Worm (Caenorhabditis elegans) whole organism, late embryonic: ENCODE results near the gene nhr-148.

Source experiments
- C08G9.2 ChIP-seq: sonication (generic microtip); optimal IDR thresholded peaks from 2 replicates; lab custom pipeline; 2016; ENCODE audit warnings: mild to moderate bottlenecking, missing genetic modification characterization, moderate library complexity, missing compliant biosample characterization
- K02D7.2 ChIP-seq: sonication (generic microtip); optimal IDR thresholded peaks from 2 replicates; lab custom pipeline; 2017; ENCODE audit warnings: mild to moderate bottlenecking, missing genetic modification characterization, missing compliant biosample characterization
- ama-1 ChIP-seq: fragments of 150-350 bp; optimal IDR thresholded peaks from 2 replicates; lab custom pipeline; 2014
- ceh-24 ChIP-seq: sonication (generic microtip); optimal IDR thresholded peaks from 2 replicates; lab custom pipeline; 2016; ENCODE audit warnings: mild to moderate bottlenecking, missing genetic modification characterization, missing compliant biosample characterization
- ceh-31 ChIP-seq: sonication (generic microtip); optimal IDR thresholded peaks from 2 replicates; lab custom pipeline; 2016; ENCODE audit warnings: missing genetic modification characterization, missing compliant biosample characterization
- ceh-6 ChIP-seq: fragments of 200-800 bp; sonication (Bioruptor generic); optimal IDR thresholded peaks from 2 replicates; lab custom pipeline; 2018; ENCODE audit warnings: mild to moderate bottlenecking, missing genetic modification characterization, missing compliant biosample characterization
- ceh-9 ChIP-seq: sonication (generic microtip); optimal IDR thresholded peaks from 2 replicates; lab custom pipeline; 2016; ENCODE audit warnings: mild to moderate bottlenecking, missing genetic modification characterization, inconsistent platforms, missing compliant biosample characterization
- dmd-4 ChIP-seq: sonication (generic microtip); optimal IDR thresholded peaks from 2 replicates; lab custom pipeline; 2016; ENCODE audit warnings: borderline replicate concordance, missing genetic modification characterization, missing compliant biosample characterization
- elt-2 ChIP-seq: sonication (generic microtip); optimal IDR thresholded peaks from 2 replicates; lab custom pipeline; 2016; ENCODE audit warnings: missing genetic modification reagents, missing genetic modification characterization, missing compliant biosample characterization
- fax-1 ChIP-seq: sonication (generic microtip); optimal IDR thresholded peaks from 2 replicates; lab custom pipeline; 2016; ENCODE audit warnings: missing genotype, missing genetic modification characterization, missing compliant biosample characterization
- sox-2 ChIP-seq: fragments of 200-800 bp; sonication (Bioruptor generic); IDR thresholded peaks from 2 replicates; pipeline ENCODE4 v1.3.6; 2022; ENCODE audit warnings: missing genetic modification reagents, missing genetic modification characterization, missing compliant biosample characterization
- unc-3 ChIP-seq, 2 experiments: fragments of 200-800 bp in 1 of 2; sonication (Bioruptor generic) in 1 of 2; sonication (generic microtip) in 1 of 2; conservative IDR thresholded peaks in 1 of 2; optimal IDR thresholded peaks in 1 of 2; 2 replicates each; pipeline versions ENCODE4 v1.3.6 to Lab custom; 2016 to 2022; ENCODE audit warnings: missing compliant biosample characterization in 2 of 2, missing genetic modification characterization in 2 of 2, missing genetic modification reagents in 1 of 2

ce11 chrV:7364059-7364458 is 22.1 kb downstream of the nhr-148 start, which contains the start of gene cyp-35A2:
- TF ChIP-seq ceh-31 (tag; lab: Kevin White, UChicago): no peak
- TF ChIP-seq ceh-6 (GFP tag; lab: Kevin White, UChicago): no peak
- peak; percentile 64 for TF ChIP-seq elt-2 (tag; lab: Kevin White, UChicago)
- no peak for TF ChIP-seq ceh-9 (tag; lab: Kevin White, UChicago)
- TF ChIP-seq dmd-4 (tag; lab: Kevin White, UChicago): no peak
- TF ChIP-seq ceh-24 (tag; lab: Kevin White, UChicago): no peak
- TF ChIP-seq fax-1 (tag; lab: Kevin White, UChicago): no peak
- TF ChIP-seq C08G9.2 (tag; lab: Kevin White, UChicago): no peak
- no peak for TF ChIP-seq ama-1 (lab: Kevin White, UChicago)
- no peak for TF ChIP-seq unc-3 (GFP tag; conservative IDR thresholded peaks at IDR 0.05; lab: Robert Waterston, UW)
- TF ChIP-seq unc-3 (tag; optimal IDR thresholded peaks at IDR 0.05; lab: Kevin White, UChicago): no peak
- no peak for TF ChIP-seq K02D7.2 (tag; lab: Kevin White, UChicago)
- no peak for TF ChIP-seq sox-2 (GFP tag; lab: Robert Waterston, UW)
